Worm (Caenorhabditis elegans) whole organism, L2 larva: ENCODE measurements around the gene ZC317.7.

Experiments used
- C34F6.9 ChIP-seq: fragments of 150-350 bp; optimal IDR thresholded peaks from 2 replicates; lab custom pipeline; 2014; ENCODE audit warnings: missing biosample characterization, missing genetic modification characterization
- Y55F3AM.14 ChIP-seq: fragments of 200-800 bp; sonication (Bioruptor generic); optimal IDR thresholded peaks from 2 replicates; lab custom pipeline; 2018; ENCODE audit warnings: mild to moderate bottlenecking, missing genetic modification characterization, missing compliant biosample characterization
- ZK546.5 ChIP-seq: sonication (generic microtip); optimal IDR thresholded peaks from 2 replicates; lab custom pipeline; 2017; ENCODE audit warnings: missing biosample characterization, missing genetic modification characterization
- aly-2 ChIP-seq: fragments of 150-350 bp; optimal IDR thresholded peaks from 2 replicates; lab custom pipeline; 2014; ENCODE audit warnings: missing biosample characterization, missing genetic modification characterization
- ama-1 ChIP-seq: fragments of 150-350 bp; optimal IDR thresholded peaks from 2 replicates; lab custom pipeline; 2018; ENCODE audit warnings: inconsistent platforms
- blmp-1 ChIP-seq: sonication (generic microtip); optimal IDR thresholded peaks from 2 replicates; lab custom pipeline; 2017; ENCODE audit warnings: missing genetic modification characterization, mild to moderate bottlenecking, missing compliant biosample characterization, antibody characterized with exemption, moderate library complexity; ENCODE audit not compliant: insufficient read depth
- ceh-16 ChIP-seq: fragments of 150-350 bp; optimal IDR thresholded peaks from 2 replicates; lab custom pipeline; 2014; ENCODE audit warnings: missing biosample characterization, missing genetic modification characterization
- ceh-82 ChIP-seq: fragments of 150-350 bp; optimal IDR thresholded peaks from 2 replicates; lab custom pipeline; 2014; ENCODE audit warnings: missing biosample characterization, missing genetic modification characterization
- crh-2 ChIP-seq: sonication (generic microtip); optimal IDR thresholded peaks from 2 replicates; lab custom pipeline; 2017; ENCODE audit warnings: missing biosample characterization, missing genetic modification characterization
- elt-1 ChIP-seq: fragments of 150-350 bp; optimal IDR thresholded peaks from 2 replicates; lab custom pipeline; 2014; ENCODE audit warnings: missing biosample characterization, missing genetic modification characterization
- elt-3 ChIP-seq: sonication (generic microtip); optimal IDR thresholded peaks from 2 replicates; lab custom pipeline; 2017; ENCODE audit warnings: missing biosample characterization, missing genetic modification characterization
- fos-1 ChIP-seq: fragments of 150-350 bp; optimal IDR thresholded peaks from 2 replicates; lab custom pipeline; 2014; ENCODE audit warnings: missing biosample characterization, missing genetic modification characterization
- gmeb-1 ChIP-seq: fragments of 150-350 bp; optimal IDR thresholded peaks from 2 replicates; lab custom pipeline; 2014; ENCODE audit warnings: missing biosample characterization, missing genetic modification characterization
- lin-13 ChIP-seq: fragments of 150-350 bp; optimal IDR thresholded peaks from 2 replicates; lab custom pipeline; 2014; ENCODE audit warnings: missing biosample characterization, missing genetic modification reagents, missing genetic modification characterization
- lin-39 ChIP-seq: fragments of 150-350 bp; optimal IDR thresholded peaks from 2 replicates; lab custom pipeline; 2014; ENCODE audit warnings: missing biosample characterization, missing genetic modification reagents, missing genetic modification characterization
- mab-5 ChIP-seq: fragments of 150-350 bp; optimal IDR thresholded peaks from 2 replicates; lab custom pipeline; 2014; ENCODE audit warnings: missing biosample characterization, missing genetic modification characterization
- mbf-1 ChIP-seq: sonication (generic microtip); optimal IDR thresholded peaks from 2 replicates; lab custom pipeline; 2017; ENCODE audit warnings: missing biosample characterization, missing genetic modification characterization
- mdl-1 ChIP-seq, 2 experiments: fragments of 150-350 bp in 1 of 2; sonication (generic microtip) in 1 of 2; optimal IDR thresholded peaks; 2 replicates each; lab custom pipeline; 2017; ENCODE audit warnings: missing biosample characterization in 2 of 2, missing genetic modification characterization in 2 of 2
- nhr-11 ChIP-seq: fragments of 150-350 bp; optimal IDR thresholded peaks from 2 replicates; lab custom pipeline; 2014; ENCODE audit warnings: missing biosample characterization, missing genetic modification characterization
- nhr-129 ChIP-seq: fragments of 150-350 bp; optimal IDR thresholded peaks from 2 replicates; lab custom pipeline; 2014; ENCODE audit warnings: missing biosample characterization, missing genetic modification characterization
- nhr-21 ChIP-seq: fragments of 150-350 bp; optimal IDR thresholded peaks from 2 replicates; lab custom pipeline; 2014; ENCODE audit warnings: missing biosample characterization, missing genetic modification characterization
- nhr-23 ChIP-seq: fragments of 150-350 bp; optimal IDR thresholded peaks from 2 replicates; lab custom pipeline; 2014; ENCODE audit warnings: missing biosample characterization, missing genetic modification reagents, missing genetic modification characterization
- nhr-237 ChIP-seq: fragments of 150-350 bp; optimal IDR thresholded peaks from 2 replicates; lab custom pipeline; 2014; ENCODE audit warnings: missing biosample characterization, missing genetic modification characterization
- nhr-25 ChIP-seq: fragments of 150-350 bp; sonication (generic microtip); optimal IDR thresholded peaks from 3 replicates; lab custom pipeline; 2014; ENCODE audit warnings: missing biosample characterization, missing genetic modification characterization
- nhr-77 ChIP-seq: fragments of 150-350 bp; optimal IDR thresholded peaks from 2 replicates; lab custom pipeline; 2014; ENCODE audit warnings: missing biosample characterization, missing genetic modification characterization
- peb-1 ChIP-seq: fragments of 150-350 bp; optimal IDR thresholded peaks from 2 replicates; lab custom pipeline; 2014; ENCODE audit warnings: missing biosample characterization, missing genetic modification characterization
- skn-1 ChIP-seq: sonication (generic microtip); optimal IDR thresholded peaks from 2 replicates; lab custom pipeline; 2017; ENCODE audit warnings: missing biosample characterization, missing genetic modification characterization
- sma-3 ChIP-seq: sonication (generic microtip); optimal IDR thresholded peaks from 2 replicates; lab custom pipeline; 2016; ENCODE audit warnings: missing genetic modification reagents, missing genetic modification characterization, missing compliant biosample characterization
- sma-9 ChIP-seq, 2 experiments: fragments of 150-350 bp in 1 of 2; sonication (generic microtip) in 1 of 2; optimal IDR thresholded peaks; 2 replicates each; lab custom pipeline; 2014 to 2016; ENCODE audit warnings: missing genetic modification characterization in 2 of 2, mild to moderate bottlenecking in 1 of 2, missing biosample characterization in 1 of 2, missing compliant biosample characterization in 1 of 2, missing genetic modification reagents in 1 of 2, moderate library complexity in 1 of 2
- snpc-4 ChIP-seq: fragments of 150-350 bp; optimal IDR thresholded peaks from 2 replicates; lab custom pipeline; 2014; ENCODE audit warnings: missing biosample characterization, missing genetic modification characterization
- unc-39 ChIP-seq: fragments of 150-350 bp; optimal IDR thresholded peaks from 2 replicates; lab custom pipeline; 2014; ENCODE audit warnings: missing biosample characterization, missing genetic modification characterization
- zag-1 ChIP-seq: fragments of 150-350 bp; optimal IDR thresholded peaks from 2 replicates; lab custom pipeline; 2014; ENCODE audit warnings: missing biosample characterization, missing genetic modification characterization
- ztf-1 ChIP-seq: fragments of 200-800 bp; sonication (Bioruptor generic); conservative IDR thresholded peaks from 2 replicates; pipeline ENCODE4 v1.3.6; 2022; ENCODE audit warnings: missing genetic modification characterization, missing compliant biosample characterization
- ztf-11 ChIP-seq: sonication (generic microtip); optimal IDR thresholded peaks from 2 replicates; lab custom pipeline; 2017; ENCODE audit warnings: missing biosample characterization, missing genetic modification characterization
- ztf-4 ChIP-seq: fragments of 150-350 bp; optimal IDR thresholded peaks from 2 replicates; lab custom pipeline; 2014; ENCODE audit warnings: missing biosample characterization, missing genetic modification characterization

The ZC317.7 gene

DNA sequence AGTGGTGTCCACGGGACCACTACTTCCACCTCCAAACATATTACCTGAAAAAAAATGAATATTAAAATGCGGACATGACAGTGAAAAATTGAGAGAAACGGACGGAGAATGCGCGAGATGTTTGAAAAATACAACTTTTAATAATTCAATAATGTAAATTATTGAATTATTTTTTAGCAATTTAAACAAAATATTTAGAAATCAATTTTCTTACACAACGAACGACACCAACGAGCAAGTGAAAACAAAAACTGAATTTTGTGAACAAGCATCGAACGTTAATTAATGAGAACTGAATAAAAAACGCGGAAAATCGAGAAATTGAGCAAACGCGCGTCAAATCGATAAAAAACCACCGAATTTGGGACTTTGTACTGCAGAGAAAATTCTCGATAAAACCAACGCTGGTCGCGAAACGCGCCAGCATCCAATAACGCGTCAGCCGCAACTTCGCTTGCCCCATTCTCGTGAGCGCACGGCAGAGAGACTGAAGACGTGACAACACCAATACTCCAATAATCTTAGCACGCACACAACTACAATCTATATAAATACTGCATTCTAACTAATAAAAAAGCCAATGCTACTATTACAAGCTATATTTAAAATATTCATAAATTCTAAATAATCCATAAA lies 34.1 kb upstream of the ZC317.7 start, which contains the start of the genes dnj-19 and nhr-47 (continued):
- no peak for TF ChIP-seq peb-1
- no peak for TF ChIP-seq lin-39 (tag; lab: Kevin White, UChicago)
- peak; percentile 43 for TF ChIP-seq zag-1
- peak; percentile 91 for TF ChIP-seq sma-9 (GFP tag; optimal IDR thresholded peaks at IDR 0.05; lab: Kevin White, UChicago)
- no peak for TF ChIP-seq sma-9 (tag; optimal IDR thresholded peaks at IDR 0.05; lab: Kevin White, UChicago)
- TF ChIP-seq mbf-1 (tag; lab: Kevin White, UChicago) = no peak
- peak; percentile 7 for TF ChIP-seq nhr-237 (tag; lab: Kevin White, UChicago)
- TF ChIP-seq gmeb-1 = peak; percentile 90
- TF ChIP-seq nhr-77 (tag; lab: Kevin White, UChicago) = no peak
- peak; percentile 83 for TF ChIP-seq lin-13 (GFP tag; lab: Kevin White, UChicago)
- peak; percentile 86 for TF ChIP-seq mab-5 (tag; lab: Kevin White, UChicago)
- no peak for TF ChIP-seq skn-1 (tag; lab: Kevin White, UChicago)
- peak; percentile 61 for TF ChIP-seq ceh-16 (tag; lab: Kevin White, UChicago)
- peak; percentile 7 for TF ChIP-seq ama-1 (lab: Kevin White, UChicago)
- no peak for TF ChIP-seq ztf-11 (tag; lab: Kevin White, UChicago)
- TF ChIP-seq Y55F3AM.14 (GFP tag; lab: Kevin White, UChicago) = peak; percentile 99
- TF ChIP-seq mdl-1 (tag; optimal IDR thresholded peaks at IDR 0.05; lab: Kevin White, UChicago) = peak in 1 of 2 experiments; percentile 68
- TF ChIP-seq fos-1 (tag; lab: Kevin White, UChicago) = peak; percentile 49
- peak; percentile 87 for TF ChIP-seq nhr-129 (tag; lab: Kevin White, UChicago)
- peak; percentile 90 for TF ChIP-seq sma-3
- TF ChIP-seq ztf-4 (tag; lab: Kevin White, UChicago) = peak; percentile 66
- TF ChIP-seq ztf-1 (GFP tag; lab: Robert Waterston, UW) = no peak
- no peak for TF ChIP-seq ZK546.5 (tag; lab: Kevin White, UChicago)
- TF ChIP-seq nhr-23 (tag; lab: Kevin White, UChicago) = no peak
- no peak for TF ChIP-seq elt-1 (tag; lab: Kevin White, UChicago)
- TF ChIP-seq nhr-21 = peak; percentile 81
- no peak for TF ChIP-seq aly-2
- TF ChIP-seq unc-39 (tag; lab: Kevin White, UChicago) = no peak
- TF ChIP-seq snpc-4 (tag; lab: Kevin White, UChicago) = peak; percentile 74

DNA sequence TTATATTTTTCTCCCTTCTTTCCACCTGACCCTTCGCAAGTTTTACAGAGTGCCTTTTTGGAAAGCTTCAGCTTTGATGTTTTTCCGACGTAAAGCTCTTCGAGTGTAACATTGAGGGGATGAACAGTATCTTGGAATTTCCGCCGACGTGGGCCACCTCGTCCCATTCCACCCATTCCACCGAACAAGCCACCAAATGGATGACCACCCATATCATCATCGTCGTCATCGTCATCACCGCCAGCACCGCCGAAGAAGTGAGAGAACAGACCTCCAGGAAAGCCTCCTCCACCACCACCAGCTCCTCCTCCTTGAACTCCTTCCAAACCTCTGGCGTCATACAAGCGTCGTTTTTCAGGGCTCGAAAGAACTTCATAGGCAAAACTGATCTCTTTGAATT lies 33.5 kb upstream of the ZC317.7 start:
- no peak for TF ChIP-seq lin-39 (tag; lab: Kevin White, UChicago)
- no peak for TF ChIP-seq elt-3 (tag; lab: Kevin White, UChicago)
- TF ChIP-seq gmeb-1 = no peak
- TF ChIP-seq C34F6.9 = no peak
- TF ChIP-seq blmp-1 = no peak
- TF ChIP-seq nhr-25 (tag; lab: Kevin White, UChicago) = no peak
- no peak for TF ChIP-seq ZK546.5 (tag; lab: Kevin White, UChicago)
- TF ChIP-seq, all 48 proteins: peak for 0

DNA sequence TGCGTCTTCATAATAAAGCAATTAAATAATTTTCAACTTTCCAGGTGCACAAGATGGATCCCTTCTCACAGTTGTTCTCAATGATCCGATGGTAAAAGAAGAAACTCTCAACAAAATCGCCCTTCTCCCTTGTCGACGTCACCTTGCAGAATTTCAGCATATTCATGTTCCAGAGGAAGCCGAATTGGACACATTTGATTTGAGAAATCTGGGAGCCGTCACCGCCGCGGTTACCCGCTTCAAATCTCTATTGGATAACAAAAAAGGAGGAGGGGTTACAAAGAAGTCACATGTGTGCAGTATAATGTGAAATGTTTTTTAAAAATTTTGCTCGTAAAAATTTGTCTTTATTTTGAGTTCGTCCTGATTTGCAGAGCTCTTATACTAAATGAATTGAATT lies 31.9 kb upstream of the ZC317.7 start:
- TF ChIP-seq elt-1 (tag; lab: Kevin White, UChicago) (no peak), ama-1 (lab: Kevin White, UChicago) (peak; percentile 29), sma-3 (peak; percentile 6)

DNA sequence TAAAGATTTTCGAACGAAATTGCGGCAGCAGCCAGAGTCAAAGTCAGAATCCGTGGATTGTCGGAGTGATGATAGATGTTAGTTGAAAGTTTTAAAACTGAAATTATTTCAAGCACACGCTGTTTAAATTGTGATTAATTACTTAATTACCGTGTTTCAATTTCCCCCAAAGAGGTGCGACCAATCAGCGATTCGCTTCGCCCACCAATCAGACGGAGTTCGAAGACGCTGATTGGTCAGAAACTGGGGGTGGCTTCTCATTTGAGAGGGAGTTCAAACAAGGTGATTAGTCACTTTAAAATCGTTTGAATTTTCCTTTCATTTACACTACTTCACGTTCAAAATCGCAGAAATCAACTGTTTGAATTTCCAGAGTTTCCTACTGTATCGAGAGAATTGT lies 28.6 kb upstream of the ZC317.7 start:
- TF ChIP-seq nhr-129 (tag; lab: Kevin White, UChicago) = no peak
- TF ChIP-seq lin-13 (GFP tag; lab: Kevin White, UChicago) = no peak
- TF ChIP-seq gmeb-1 = no peak
- no peak for TF ChIP-seq sma-3
- TF ChIP-seq ceh-82 = no peak
- TF ChIP-seq nhr-11 (tag; lab: Kevin White, UChicago) = no peak
- no peak for TF ChIP-seq Y55F3AM.14 (GFP tag; lab: Kevin White, UChicago)
- TF ChIP-seq peb-1 = no peak
- TF ChIP-seq ztf-11 (tag; lab: Kevin White, UChicago) = no peak

DNA sequence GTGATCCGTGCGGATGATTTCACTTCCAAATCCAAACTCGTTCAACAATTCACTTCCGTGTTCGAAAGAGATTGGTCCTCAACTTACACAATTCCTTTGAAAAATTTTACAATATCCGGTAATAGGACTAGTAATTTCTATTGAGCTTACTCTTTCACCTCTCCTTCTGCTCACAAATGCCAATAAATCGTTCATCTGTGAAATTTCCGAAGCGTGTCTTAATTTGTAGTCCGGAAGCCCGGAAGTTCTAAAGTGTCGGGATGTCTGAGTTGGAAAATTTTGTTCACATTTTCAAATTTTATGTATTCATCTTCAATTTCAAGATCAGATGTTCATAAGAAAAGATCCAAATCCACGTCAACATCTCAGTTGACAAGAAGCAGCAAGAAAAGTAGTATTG lies 22.6 kb upstream of the ZC317.7 start, which contains the start of gene T05C3.2:
T05C3.2 (plus strand) TSS at position 301 of the 400 bp plus-strand sequence.
- TF ChIP-seq peb-1 (no peak), crh-2 (tag; lab: Kevin White, UChicago) (no peak), skn-1 (tag; lab: Kevin White, UChicago) (no peak), ztf-4 (tag; lab: Kevin White, UChicago) (no peak), lin-39 (tag; lab: Kevin White, UChicago) (no peak)
- TF ChIP-seq, all 48 proteins: peak for 0
